Worm (Caenorhabditis elegans): ENCODE measurements around the gene F44B9.5.

ce11 chrIII:8009769-8010168 is 6.6 kb downstream of the F44B9.5 start, which contains the start of gene cit-1.1:
- TF ChIP-seq rcor-1 (GFP tag; IDR thresholded peaks at IDR 0.05), result no peak
- no peak for TF ChIP-seq Y53G8AR.9 (GFP tag; conservative IDR thresholded peaks at IDR 0.05)
- no peak for TF ChIP-seq B0336.3 (GFP tag; IDR thresholded peaks at IDR 0.05)
- no peak for TF ChIP-seq F49E8.2 (tag; optimal IDR thresholded peaks at IDR 0.05; ENCODE audit: insufficient read depth)
- TF ChIP-seq zfh-2 (GFP tag; conservative IDR thresholded peaks at IDR 0.05), result no peak
- TF ChIP-seq ama-1 (optimal IDR thresholded peaks at IDR 0.05), result no peak
- TF ChIP-seq ama-1 (GFP tag; optimal IDR thresholded peaks at IDR 0.05), result no peak
- no peak for TF ChIP-seq F57A8.1 (GFP tag; optimal IDR thresholded peaks at IDR 0.05)
- TF ChIP-seq madf-10 (tag; optimal IDR thresholded peaks at IDR 0.05), result no peak
